Worm (Caenorhabditis elegans) whole organism, L4 larva: ENCODE data around the gene Y70C5A.3.

Experiments
- F10B5.3 ChIP-seq: sonication (generic microtip); optimal IDR thresholded peaks from 2 replicates; lab custom pipeline; 2016; ENCODE audit warnings: mild to moderate bottlenecking, missing genetic modification characterization, missing compliant biosample characterization
- Y105C5A.15 ChIP-seq: fragments of 200-800 bp; sonication (Bioruptor generic); IDR thresholded peaks from 2 replicates; pipeline ENCODE4 v1.3.6; 2022; ENCODE audit warnings: missing genetic modification characterization, missing compliant biosample characterization
- Y48G9A.11 ChIP-seq: fragments of 200-800 bp; sonication (Bioruptor generic); IDR thresholded peaks from 2 replicates; pipeline ENCODE4 v1.3.6; 2022; ENCODE audit warnings: missing genetic modification reagents, missing genetic modification characterization, missing compliant biosample characterization
- Y75B8A.6 ChIP-seq: fragments of 200-800 bp; sonication (Bioruptor generic); IDR thresholded peaks from 2 replicates; pipeline ENCODE4 v1.3.6; 2022; ENCODE audit warnings: missing genetic modification reagents, missing genetic modification characterization, missing compliant biosample characterization
- ZK546.5 ChIP-seq, 2 experiments: sonication (generic microtip); optimal IDR thresholded peaks; 2 replicates each; lab custom pipeline; 2017; ENCODE audit warnings: missing biosample characterization in 2 of 2, missing genetic modification characterization in 2 of 2
- aha-1 ChIP-seq: fragments of 150-350 bp; peaks from one replicate; lab custom pipeline; 2014; ENCODE audit warnings: missing biosample characterization, missing genetic modification characterization
- aly-2 ChIP-seq: sonication (generic microtip); optimal IDR thresholded peaks from 2 replicates; lab custom pipeline; 2018; ENCODE audit warnings: missing biosample characterization, missing genetic modification characterization
- ama-1 ChIP-seq: fragments of 150-350 bp; optimal IDR thresholded peaks from 2 replicates; lab custom pipeline; 2014; ENCODE audit warnings: inconsistent platforms, mixed read lengths
- attf-4 ChIP-seq: sonication (generic microtip); optimal IDR thresholded peaks from 3 replicates; lab custom pipeline; 2017; ENCODE audit warnings: missing biosample characterization, missing genetic modification characterization
- ceh-62 ChIP-seq: sonication (generic microtip); optimal IDR thresholded peaks from 2 replicates; lab custom pipeline; 2017; ENCODE audit warnings: missing biosample characterization, missing genetic modification characterization
- ctbp-1 ChIP-seq: fragments of 200-800 bp; sonication (Bioruptor generic); IDR thresholded peaks from 2 replicates; pipeline ENCODE4 v1.3.6; 2022; ENCODE audit warnings: missing genetic modification reagents, missing genetic modification characterization, missing compliant biosample characterization
- daf-16 ChIP-seq, 3 experiments: sonication (generic microtip); optimal IDR thresholded peaks; 2 replicates each; lab custom pipeline; 2016 to 2017; ENCODE audit warnings: missing genetic modification characterization in 3 of 3, missing genetic modification reagents in 3 of 3, mild to moderate bottlenecking in 2 of 3, missing compliant biosample characterization in 2 of 3, missing biosample characterization in 1 of 3, moderate library complexity in 1 of 3
- dmd-6 ChIP-seq: fragments of 200-800 bp; sonication (Bioruptor generic); IDR thresholded peaks from 2 replicates; pipeline ENCODE4 v1.3.6; 2022; ENCODE audit warnings: missing genetic modification reagents, missing genetic modification characterization, missing compliant biosample characterization
- dmd-8 ChIP-seq: fragments of 200-800 bp; sonication (Bioruptor generic); IDR thresholded peaks from 2 replicates; pipeline ENCODE4 v1.3.6; 2022; ENCODE audit warnings: missing genetic modification characterization, missing compliant biosample characterization
- dve-1 ChIP-seq: sonication (generic microtip); optimal IDR thresholded peaks from 2 replicates; lab custom pipeline; 2017; ENCODE audit warnings: antibody characterized with exemption, mild to moderate bottlenecking, missing genetic modification characterization, missing compliant biosample characterization; ENCODE audit not compliant: insufficient read depth
- hif-1 ChIP-seq, 2 experiments: sonication (generic microtip); optimal IDR thresholded peaks; 2 replicates each; lab custom pipeline; 2016 to 2017; ENCODE audit warnings: missing compliant biosample characterization in 2 of 2, missing genetic modification characterization in 2 of 2, missing genetic modification reagents in 2 of 2, missing genotype in 2 of 2, mild to moderate bottlenecking in 1 of 2
- hlh-11 ChIP-seq: fragments of 200-800 bp; sonication (Bioruptor generic); optimal IDR thresholded peaks from 2 replicates; lab custom pipeline; 2018; ENCODE audit warnings: mild to moderate bottlenecking, missing genetic modification characterization, missing compliant biosample characterization
- hmg-1.1 ChIP-seq: fragments of 200-800 bp; sonication (Bioruptor generic); IDR thresholded peaks from 2 replicates; pipeline ENCODE4 v1.3.6; 2022; ENCODE audit warnings: missing genetic modification reagents, missing genetic modification characterization, missing compliant biosample characterization
- jun-1 ChIP-seq: fragments of 150-350 bp; optimal IDR thresholded peaks from 2 replicates; lab custom pipeline; 2014; ENCODE audit warnings: missing biosample characterization, missing genetic modification reagents, missing genetic modification characterization
- lim-7 ChIP-seq: fragments of 200-800 bp; sonication (Bioruptor generic); IDR thresholded peaks from 2 replicates; pipeline ENCODE4 v1.3.6; 2022; ENCODE audit warnings: missing genetic modification characterization, missing compliant biosample characterization
- lin-1 ChIP-seq: fragments of 200-800 bp; sonication (Bioruptor generic); IDR thresholded peaks from 2 replicates; pipeline ENCODE4 v1.3.6; 2022; ENCODE audit warnings: missing genetic modification reagents, missing genetic modification characterization, missing compliant biosample characterization
- lin-29 ChIP-seq: fragments of 200-800 bp; sonication (Bioruptor generic); IDR thresholded peaks from 2 replicates; pipeline ENCODE4 v1.3.6; 2022; ENCODE audit warnings: missing genetic modification reagents, missing genetic modification characterization, missing compliant biosample characterization
- lir-3 ChIP-seq: sonication (generic microtip); optimal IDR thresholded peaks from 2 replicates; lab custom pipeline; 2016; ENCODE audit warnings: mild to moderate bottlenecking, missing genetic modification characterization, missing compliant biosample characterization
- nhr-10 ChIP-seq: fragments of 150-350 bp; optimal IDR thresholded peaks from 2 replicates; lab custom pipeline; 2014; ENCODE audit warnings: missing biosample characterization, missing genetic modification characterization
- nhr-237 ChIP-seq: sonication (generic microtip); optimal IDR thresholded peaks from 2 replicates; lab custom pipeline; 2017; ENCODE audit warnings: missing biosample characterization, missing genetic modification characterization
- nhr-28 ChIP-seq: fragments of 150-350 bp; optimal IDR thresholded peaks from 2 replicates; lab custom pipeline; 2014; ENCODE audit warnings: missing biosample characterization, missing genetic modification characterization
- nhr-41 ChIP-seq: fragments of 200-800 bp; sonication (Bioruptor generic); IDR thresholded peaks from 2 replicates; pipeline ENCODE4 v1.3.6; 2022; ENCODE audit warnings: missing genetic modification reagents, missing genetic modification characterization, missing compliant biosample characterization
- nhr-6 ChIP-seq: fragments of 150-350 bp; optimal IDR thresholded peaks from 2 replicates; lab custom pipeline; 2014; ENCODE audit warnings: missing biosample characterization, missing genetic modification characterization
- nhr-77 ChIP-seq: fragments of 150-350 bp; optimal IDR thresholded peaks from 2 replicates; lab custom pipeline; 2014; ENCODE audit warnings: missing biosample characterization, missing genetic modification characterization
- php-3 ChIP-seq: fragments of 200-800 bp; sonication (Bioruptor generic); IDR thresholded peaks from 2 replicates; pipeline ENCODE4 v1.3.6; 2022; ENCODE audit warnings: missing genetic modification reagents, missing genetic modification characterization, missing compliant biosample characterization
- pqm-1 ChIP-seq: sonication (generic microtip); optimal IDR thresholded peaks from 2 replicates; lab custom pipeline; 2017; ENCODE audit warnings: missing biosample characterization, missing genetic modification characterization
- spr-1 ChIP-seq: sonication (generic microtip); optimal IDR thresholded peaks from 2 replicates; lab custom pipeline; 2016; ENCODE audit warnings: mild to moderate bottlenecking, missing genetic modification characterization, missing compliant biosample characterization
- tag-97 ChIP-seq: fragments of 200-800 bp; sonication (Bioruptor generic); IDR thresholded peaks from 2 replicates; pipeline ENCODE4 v1.3.6; 2022; ENCODE audit warnings: missing genetic modification characterization, missing compliant biosample characterization
- vab-7 ChIP-seq: fragments of 200-800 bp; sonication (Bioruptor generic); IDR thresholded peaks from 2 replicates; pipeline ENCODE4 v1.3.6; 2022; ENCODE audit warnings: missing genetic modification reagents, missing genetic modification characterization, missing compliant biosample characterization
- ztf-7 ChIP-seq: fragments of 150-350 bp; optimal IDR thresholded peaks from 2 replicates; lab custom pipeline; 2014; ENCODE audit warnings: missing biosample characterization, missing genetic modification characterization

Gene Y70C5A.3

ce11 chrV:16605463-16605862, 15.3 kb downstream of the Y70C5A.3 start:
- TF ChIP-seq ctbp-1 (GFP tag; lab: Robert Waterston, UW) (no peak), lim-7 (GFP tag; lab: Robert Waterston, UW) (no peak), ceh-62 (tag; lab: Kevin White, UChicago) (no peak), vab-7 (GFP tag; lab: Robert Waterston, UW) (no peak), dmd-8 (GFP tag; lab: Robert Waterston, UW) (no peak), nhr-237 (tag; lab: Kevin White, UChicago) (no peak), nhr-28 (tag; lab: Kevin White, UChicago) (no peak), hmg-1.1 (GFP tag; lab: Robert Waterston, UW) (no peak), lin-1 (GFP tag; lab: Robert Waterston, UW) (no peak), ama-1 (lab: Kevin White, UChicago) (no peak), dmd-6 (peak; percentile 66), aha-1 (no peak), tag-97 (GFP tag; lab: Robert Waterston, UW) (no peak), aly-2 (no peak), hlh-11 (tag; lab: Kevin White, UChicago) (peak; percentile 44), dve-1 (tag; lab: Kevin White, UChicago) (peak; percentile 33), php-3 (GFP tag; lab: Robert Waterston, UW) (peak; percentile 67), lin-29 (GFP tag; lab: Robert Waterston, UW) (no peak), F10B5.3 (no peak), hif-1 (tag; optimal IDR thresholded peaks at IDR 0.05; lab: Kevin White, UChicago) (no peak), nhr-10 (tag; lab: Kevin White, UChicago) (no peak), spr-1 (tag; lab: Kevin White, UChicago) (no peak), daf-16 (GFP tag; optimal IDR thresholded peaks at IDR 0.05; lab: Kevin White, UChicago) (no peak), daf-16 (tag; optimal IDR thresholded peaks at IDR 0.05; lab: Kevin White, UChicago) (peak; percentile 43), pqm-1 (tag; lab: Kevin White, UChicago) (peak; percentile 51), Y75B8A.6 (GFP tag; lab: Robert Waterston, UW) (no peak), attf-4 (tag; lab: Kevin White, UChicago) (no peak)

ce11 chrV:16604301-16604700, 16.4 kb downstream of the Y70C5A.3 start:
- 0 out of 2 replicates have a peak, but pooled peaks have one; percentile 12 for TF ChIP-seq dmd-6
- TF ChIP-seq Y105C5A.15 (GFP tag; lab: Robert Waterston, UW) = no peak
- TF ChIP-seq nhr-77 = peak; percentile 22
- TF ChIP-seq nhr-28 (tag; lab: Kevin White, UChicago) = peak; percentile 46
- TF ChIP-seq pqm-1 (tag; lab: Kevin White, UChicago) = peak; percentile 11
- TF ChIP-seq daf-16 (GFP tag; optimal IDR thresholded peaks at IDR 0.05; lab: Kevin White, UChicago) = no peak
- TF ChIP-seq daf-16 (tag; optimal IDR thresholded peaks at IDR 0.05; lab: Kevin White, UChicago) = peak; percentile 50
- TF ChIP-seq nhr-41 (GFP tag; lab: Robert Waterston, UW) = no peak
- peak; percentile 44 for TF ChIP-seq dve-1 (tag; lab: Kevin White, UChicago)

DNA sequence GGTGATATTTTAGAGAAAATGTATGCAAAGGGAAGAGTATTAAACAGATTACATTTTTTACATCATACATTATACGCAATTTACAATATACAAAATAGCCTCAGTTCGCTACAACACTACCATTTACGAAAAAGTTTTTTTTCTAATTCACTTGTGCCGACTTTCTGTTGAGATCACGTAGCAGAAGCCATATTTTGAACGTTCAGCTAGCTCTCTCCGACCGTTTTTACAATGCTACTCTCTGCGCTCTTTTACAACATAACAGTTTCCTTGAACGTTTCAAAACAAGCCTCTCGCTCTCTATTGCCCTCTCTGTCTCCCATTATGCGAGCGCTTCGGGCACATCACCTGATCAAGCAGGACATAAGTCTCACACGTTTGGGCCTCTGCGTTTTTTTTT, 17.6 kb downstream of the Y70C5A.3 start, which contains the start of gene T03E6.8:
T03E6.8 (minus strand) TSS at position 101 of the 400 bp plus-strand sequence.
- TF ChIP-seq lin-29 (GFP tag; lab: Robert Waterston, UW) (no peak), lir-3 (tag; lab: Kevin White, UChicago) (no peak), dve-1 (tag; lab: Kevin White, UChicago) (no peak), ZK546.5 (tag; optimal IDR thresholded peaks at IDR 0.05; lab: Kevin White, UChicago) (no peak), ama-1 (lab: Kevin White, UChicago) (no peak), ztf-7 (tag; lab: Kevin White, UChicago) (no peak), Y75B8A.6 (GFP tag; lab: Robert Waterston, UW) (no peak), nhr-6 (tag; lab: Kevin White, UChicago) (no peak), jun-1 (no peak), Y48G9A.11 (GFP tag; lab: Robert Waterston, UW) (no peak), nhr-77 (no peak), ctbp-1 (GFP tag; lab: Robert Waterston, UW) (no peak)
